Fruit fly (Drosophila melanogaster) whole organism, embryonic: ENCODE measurements around the gene eIF3l.

Source experiments
- Atf-2 ChIP-seq: fragments of 200-800 bp; sonication (Bioruptor generic); optimal IDR thresholded peaks from 2 replicates; lab custom pipeline; 2016; ENCODE audit warnings: missing biosample characterization, missing genetic modification characterization
- BEAF-32 ChIP-seq: fragments of 200-800 bp; sonication (Bioruptor generic); optimal IDR thresholded peaks from 3 replicates; lab custom pipeline; 2017; ENCODE audit warnings: missing biosample characterization, missing genetic modification characterization, mild to moderate bottlenecking, moderate library complexity, missing genetic modification reagents
- CG10959 ChIP-seq: fragments of 200-800 bp; sonication (Bioruptor generic); IDR thresholded peaks from 2 replicates; pipeline ENCODE4 v1.3.6; 2022; ENCODE audit warnings: missing biosample characterization, missing genetic modification characterization
- CG11560 ChIP-seq: fragments of 200-800 bp; sonication (Bioruptor generic); IDR thresholded peaks from 3 replicates; pipeline ENCODE4 v1.3.6; 2022; ENCODE audit warnings: missing biosample characterization, missing genetic modification characterization
- CG12155 ChIP-seq: fragments of 200-800 bp; sonication (Bioruptor generic); optimal IDR thresholded peaks from 3 replicates; lab custom pipeline; 2016; ENCODE audit warnings: missing biosample characterization, missing genetic modification characterization
- CG1233 ChIP-seq: fragments of 200-800 bp; sonication (Bioruptor generic); optimal IDR thresholded peaks from 4 replicates; lab custom pipeline; 2018; ENCODE audit warnings: missing biosample characterization, mild to moderate bottlenecking, missing genetic modification characterization
- CG12391 ChIP-seq: fragments of 200-800 bp; sonication (Bioruptor generic); optimal IDR thresholded peaks from 3 replicates; lab custom pipeline; 2018; ENCODE audit warnings: missing biosample characterization, mild to moderate bottlenecking, missing genetic modification characterization, moderate library complexity
- CG12942 ChIP-seq: fragments of 200-800 bp; sonication (Bioruptor generic); optimal IDR thresholded peaks from 3 replicates; lab custom pipeline; 2016; ENCODE audit warnings: missing biosample characterization, missing genetic modification characterization
- CG15073 ChIP-seq: fragments of 200-800 bp; sonication (Bioruptor generic); optimal IDR thresholded peaks from 2 replicates; lab custom pipeline; 2016; ENCODE audit warnings: missing biosample characterization, missing genetic modification characterization
- CG15269 ChIP-seq: fragments of 200-800 bp; sonication (Bioruptor generic); optimal IDR thresholded peaks from 2 replicates; lab custom pipeline; 2018; ENCODE audit warnings: missing biosample characterization, mild to moderate bottlenecking, missing genetic modification characterization, moderate library complexity
- CG16815 ChIP-seq: fragments of 200-800 bp; sonication (Bioruptor generic); optimal IDR thresholded peaks from 3 replicates; lab custom pipeline; 2017; ENCODE audit warnings: missing biosample characterization, mild to moderate bottlenecking, missing genetic modification characterization
- CG2199 ChIP-seq: fragments of 200-800 bp; sonication (Bioruptor generic); IDR thresholded peaks from 3 replicates; pipeline ENCODE4 v1.3.6; 2022; ENCODE audit warnings: missing biosample characterization, missing genetic modification characterization
- CG33557 ChIP-seq: fragments of 200-800 bp; sonication (Bioruptor generic); optimal IDR thresholded peaks from 2 replicates; lab custom pipeline; 2019; ENCODE audit warnings: missing biosample characterization, mild to moderate bottlenecking, missing genetic modification characterization, moderate library complexity
- CG3726 ChIP-seq: fragments of 200-800 bp; sonication (Bioruptor generic); IDR thresholded peaks from 3 replicates; pipeline ENCODE4, ENCODE4 v1.3.6; 2022; ENCODE audit warnings: missing biosample characterization, missing genetic modification characterization
- CG4360 ChIP-seq: fragments of 200-800 bp; sonication (Bioruptor generic); IDR thresholded peaks from 2 replicates; pipeline ENCODE4 v1.3.6; 2022; ENCODE audit warnings: missing biosample characterization, missing genetic modification characterization
- CG4404 ChIP-seq: fragments of 200-800 bp; sonication (Bioruptor generic); IDR thresholded peaks from 2 replicates; pipeline ENCODE4 v1.3.6; 2022; ENCODE audit warnings: missing biosample characterization, missing genetic modification characterization
- CG5953 ChIP-seq: fragments of 200-800 bp; sonication (Bioruptor generic); IDR thresholded peaks from 2 replicates; pipeline ENCODE4 v1.3.6; 2022; ENCODE audit warnings: missing biosample characterization, missing genetic modification characterization
- CG8765 ChIP-seq: fragments of 200-800 bp; sonication (Bioruptor generic); IDR thresholded peaks from 2 replicates; pipeline ENCODE4 v1.3.6; 2022; ENCODE audit warnings: missing biosample characterization, missing genetic modification characterization
- CG8944 ChIP-seq: fragments of 200-800 bp; sonication (Bioruptor generic); optimal IDR thresholded peaks from 3 replicates; lab custom pipeline; 2016; ENCODE audit warnings: missing biosample characterization, missing genetic modification characterization
- CG9797 ChIP-seq: fragments of 200-800 bp; sonication (Bioruptor generic); optimal IDR thresholded peaks from 3 replicates; lab custom pipeline; 2018; ENCODE audit warnings: missing biosample characterization, mild to moderate bottlenecking, missing genetic modification characterization
- D19A ChIP-seq: fragments of 200-800 bp; optimal IDR thresholded peaks from 3 replicates; lab custom pipeline; 2019; ENCODE audit warnings: missing biosample characterization, mild to moderate bottlenecking, missing genetic modification characterization, moderate library complexity
- D19B ChIP-seq: fragments of 200-800 bp; sonication (Bioruptor generic); optimal IDR thresholded peaks from 2 replicates; lab custom pipeline; 2017; ENCODE audit warnings: missing biosample characterization, mild to moderate bottlenecking, missing genetic modification characterization
- Dek ChIP-seq: fragments of 200-800 bp; sonication (Bioruptor generic); optimal IDR thresholded peaks from 3 replicates; lab custom pipeline; 2019; ENCODE audit warnings: missing biosample characterization, mild to moderate bottlenecking, missing genetic modification characterization, moderate library complexity
- Dip3 ChIP-seq: fragments of 200-800 bp; sonication (Bioruptor generic); optimal IDR thresholded peaks from 3 replicates; lab custom pipeline; 2016; ENCODE audit warnings: missing biosample characterization, missing genetic modification characterization
- HmgZ ChIP-seq: fragments of 200-800 bp; sonication (Bioruptor generic); optimal IDR thresholded peaks from 2 replicates; lab custom pipeline; 2018; ENCODE audit warnings: missing biosample characterization, mild to moderate bottlenecking, missing genetic modification characterization
- MTF-1 ChIP-seq: fragments of 200-800 bp; sonication (Bioruptor generic); optimal IDR thresholded peaks from 2 replicates; lab custom pipeline; 2018; ENCODE audit warnings: missing biosample characterization, mild to moderate bottlenecking, missing genetic modification characterization, borderline replicate concordance
- NFAT ChIP-seq: fragments of 200-800 bp; sonication (Bioruptor generic); IDR thresholded peaks from 2 replicates; pipeline ENCODE4 v1.3.6; 2022; ENCODE audit warnings: missing biosample characterization, missing genetic modification characterization
- Pdp1 ChIP-seq, 2 experiments: fragments of 200-800 bp; sonication (Bioruptor generic); optimal IDR thresholded peaks; 3 replicates each; lab custom pipeline; 2016; ENCODE audit warnings: missing biosample characterization in 2 of 2, missing genetic modification characterization in 2 of 2, mild to moderate bottlenecking in 1 of 2, moderate library complexity in 1 of 2
- Poxn ChIP-seq: fragments of 200-800 bp; sonication (Bioruptor generic); IDR thresholded peaks from 2 replicates; pipeline ENCODE4 v1.3.6; 2022; ENCODE audit warnings: missing biosample characterization, missing genetic modification characterization
- Six4 ChIP-seq: fragments of 200-800 bp; sonication (Bioruptor generic); optimal IDR thresholded peaks from 2 replicates; lab custom pipeline; 2016; ENCODE audit warnings: missing biosample characterization, missing genetic modification characterization
- Sry-β ChIP-seq: fragments of 200-800 bp; sonication (Bioruptor generic); optimal IDR thresholded peaks from 2 replicates; lab custom pipeline; 2018; ENCODE audit warnings: missing biosample characterization, mild to moderate bottlenecking, missing genetic modification characterization, moderate library complexity
- Vsx1 ChIP-seq: fragments of 200-800 bp; sonication (Bioruptor generic); optimal IDR thresholded peaks from 2 replicates; lab custom pipeline; 2017; ENCODE audit warnings: missing biosample characterization, mild to moderate bottlenecking, missing genetic modification characterization, missing genetic modification reagents
- en ChIP-seq: fragments of 200-800 bp; sonication (Bioruptor generic); optimal IDR thresholded peaks from 2 replicates; lab custom pipeline; 2016; ENCODE audit warnings: missing biosample characterization, missing genetic modification characterization
- grau ChIP-seq: fragments of 200-800 bp; optimal IDR thresholded peaks from 3 replicates; lab custom pipeline; 2019; ENCODE audit warnings: missing biosample characterization, mild to moderate bottlenecking, missing genetic modification characterization, moderate library complexity
- ham ChIP-seq: fragments of 200-800 bp; sonication (Bioruptor generic); IDR thresholded peaks from 2 replicates; pipeline ENCODE4 v1.3.6; 2022; ENCODE audit warnings: missing biosample characterization, missing genetic modification characterization
- hbn ChIP-seq: fragments of 200-800 bp; sonication (Bioruptor generic); IDR thresholded peaks from 2 replicates; pipeline ENCODE4 v1.3.6; 2022; ENCODE audit warnings: missing biosample characterization, missing genetic modification characterization; ENCODE audit not compliant: partially characterized antibody
- her ChIP-seq: fragments of 200-800 bp; sonication (Bioruptor generic); optimal IDR thresholded peaks from 2 replicates; lab custom pipeline; 2016; ENCODE audit warnings: missing biosample characterization, missing genetic modification characterization
- jigr1 ChIP-seq: fragments of 200-800 bp; sonication (Bioruptor generic); IDR thresholded peaks from 3 replicates; pipeline ENCODE4 v1.3.6; 2022; ENCODE audit warnings: missing biosample characterization, missing genetic modification characterization
- lab ChIP-seq: fragments of 200-800 bp; sonication (Bioruptor generic); optimal IDR thresholded peaks from 3 replicates; lab custom pipeline; 2017; ENCODE audit warnings: missing biosample characterization, missing genetic modification characterization, mild to moderate bottlenecking, moderate library complexity, missing genetic modification reagents
- mam ChIP-seq: fragments of 200-800 bp; sonication (Bioruptor generic); optimal IDR thresholded peaks from 3 replicates; lab custom pipeline; 2016; ENCODE audit warnings: missing biosample characterization, missing genetic modification characterization
- mirr ChIP-seq: fragments of 200-800 bp; sonication (Bioruptor generic); optimal IDR thresholded peaks from 3 replicates; lab custom pipeline; 2018; ENCODE audit warnings: missing biosample characterization, mild to moderate bottlenecking, missing genetic modification characterization
- peb ChIP-seq: fragments of 200-800 bp; sonication (Bioruptor generic); IDR thresholded peaks from 2 replicates; pipeline ENCODE4 v1.3.6; 2022; ENCODE audit warnings: missing biosample characterization, missing genetic modification characterization
- pzg ChIP-seq: fragments of 200-800 bp; sonication (Bioruptor generic); optimal IDR thresholded peaks from 3 replicates; lab custom pipeline; 2018; ENCODE audit warnings: missing biosample characterization, mild to moderate bottlenecking, missing genetic modification characterization, moderate library complexity
- rib ChIP-seq: fragments of 200-800 bp; sonication (Bioruptor generic); IDR thresholded peaks from 2 replicates; pipeline ENCODE4 v1.3.6; 2022; ENCODE audit warnings: missing biosample characterization, missing genetic modification characterization
- slp2 ChIP-seq: fragments of 200-800 bp; sonication (Bioruptor generic); optimal IDR thresholded peaks from 2 replicates; lab custom pipeline; 2016; ENCODE audit warnings: missing biosample characterization, missing genetic modification characterization
- sqz ChIP-seq: fragments of 200-800 bp; sonication (Bioruptor generic); optimal IDR thresholded peaks from 3 replicates; lab custom pipeline; 2018; ENCODE audit warnings: missing biosample characterization, mild to moderate bottlenecking, missing genetic modification characterization
- stwl ChIP-seq: fragments of 200-800 bp; sonication (Bioruptor generic); optimal IDR thresholded peaks from 3 replicates; lab custom pipeline; 2018; ENCODE audit warnings: missing biosample characterization, mild to moderate bottlenecking, missing genetic modification characterization, moderate library complexity
- tx ChIP-seq: fragments of 200-800 bp; sonication (Bioruptor generic); optimal IDR thresholded peaks from 2 replicates; lab custom pipeline; 2016; ENCODE audit warnings: missing biosample characterization, missing genetic modification characterization
- zen ChIP-seq: fragments of 200-800 bp; sonication (Bioruptor generic); optimal IDR thresholded peaks from 3 replicates; lab custom pipeline; 2018; ENCODE audit warnings: missing biosample characterization, mild to moderate bottlenecking, missing genetic modification characterization, moderate library complexity
- zen2 ChIP-seq: fragments of 200-800 bp; sonication (Bioruptor generic); IDR thresholded peaks from 3 replicates; pipeline ENCODE4 v1.3.6; 2022; ENCODE audit warnings: missing biosample characterization, missing genetic modification characterization; ENCODE audit not compliant: partially characterized antibody

Gene eIF3l

dm6 chr3L:12124975-12125374 lies 20.9 kb downstream of the eIF3l start, which contains the start of gene yps (continued):
- TF ChIP-seq Dip3: peak; percentile 84
- peak; percentile 69 for TF ChIP-seq tx (GFP tag; lab: Kevin White, UChicago)
- TF ChIP-seq CG8765: peak; percentile 68
- peak; percentile 93 for TF ChIP-seq slp2
- TF ChIP-seq CG9797: peak; percentile 73
- peak; percentile 99 for TF ChIP-seq MTF-1 (GFP tag; lab: Kevin White, UChicago)
- TF ChIP-seq Vsx1 (GFP tag; lab: Kevin White, UChicago): peak; percentile 97
- TF ChIP-seq jigr1 (GFP tag; lab: Robert Waterston, UW): no peak
- TF ChIP-seq Six4 (GFP tag; lab: Kevin White, UChicago): peak; percentile 90
- TF ChIP-seq mam: peak; percentile 77
- peak; percentile 88 for TF ChIP-seq CG5953
- TF ChIP-seq CG1233: peak; percentile 98
- peak; percentile 96 for TF ChIP-seq her
- peak; percentile 59; the same call in 2 of the 3 replicates for TF ChIP-seq CG2199 (GFP tag; lab: Robert Waterston, UW)
- peak; percentile 80 for TF ChIP-seq CG8944
- peak; percentile 88; the same call in 1 of the 2 replicates for TF ChIP-seq CG10959 (GFP tag; lab: Robert Waterston, UW)
- peak; percentile 60 for TF ChIP-seq peb (GFP tag; lab: Robert Waterston, UW)
- TF ChIP-seq lab (GFP tag; lab: Kevin White, UChicago): peak; percentile 99
- TF ChIP-seq CG12942 (GFP tag; lab: Kevin White, UChicago): peak; percentile 84
- peak; percentile 77 for TF ChIP-seq zen (tag; lab: Kevin White, UChicago)
- peak; percentile 95 for TF ChIP-seq pzg (GFP tag; lab: Kevin White, UChicago)
- peak; percentile 95 for TF ChIP-seq CG33557 (GFP tag; lab: Kevin White, UChicago)
- TF ChIP-seq Sry-β (GFP tag; lab: Kevin White, UChicago): peak; percentile 74
- peak; percentile 81 for TF ChIP-seq D19B (GFP tag; lab: Kevin White, UChicago)
- peak; percentile 89 for TF ChIP-seq BEAF-32 (GFP tag; lab: Kevin White, UChicago)
- peak; percentile 67 for TF ChIP-seq hbn (GFP tag; lab: Robert Waterston, UW)
- TF ChIP-seq CG4360: peak; percentile 71
- peak; percentile 95 for TF ChIP-seq en (GFP tag; lab: Kevin White, UChicago)
- peak; percentile 89 for TF ChIP-seq CG15269 (tag; lab: Kevin White, UChicago)
- peak; percentile 96 for TF ChIP-seq NFAT (GFP tag; lab: Robert Waterston, UW)
- no peak; the same call in 1 of the 3 replicates for TF ChIP-seq zen2
- peak; percentile 55 for TF ChIP-seq CG16815 (GFP tag; lab: Kevin White, UChicago)
- TF ChIP-seq CG11560: peak; percentile 49; the same call in 1 of the 3 replicates
- peak; percentile 81; the same call in 1 of the 3 replicates for TF ChIP-seq CG3726 (GFP tag; lab: Robert Waterston, UW)
- peak; percentile 95 for TF ChIP-seq HmgZ (tag; lab: Kevin White, UChicago)
- peak; percentile 91 for TF ChIP-seq sqz (GFP tag; lab: Kevin White, UChicago)
- peak; percentile 99 for TF ChIP-seq mirr (GFP tag; lab: Kevin White, UChicago)
- TF ChIP-seq D19A (tag; lab: Kevin White, UChicago): peak; percentile 66
- TF ChIP-seq rib: peak; percentile 66; the same call in 1 of the 2 replicates
- peak; percentile 87 for TF ChIP-seq grau (tag; lab: Kevin White, UChicago)
- peak; percentile 78; the same call in 1 of the 2 replicates for TF ChIP-seq ham (GFP tag; lab: Robert Waterston, UW)
- TF ChIP-seq CG12391 (tag; lab: Kevin White, UChicago): peak; percentile 94
- TF ChIP-seq CG15073 (GFP tag; lab: Kevin White, UChicago): no peak
- 0 out of 2 replicates have a peak, but pooled peaks have one; percentile 17 for TF ChIP-seq Poxn (GFP tag; lab: Robert Waterston, UW)
- TF ChIP-seq CG12155: peak; percentile 88
- peak; percentile 91 for TF ChIP-seq stwl (tag; lab: Kevin White, UChicago)
- TF ChIP-seq Pdp1 (GFP tag; optimal IDR thresholded peaks at IDR 0.05; lab: Kevin White, UChicago): peak; percentile 86 to 93
- TF ChIP-seq CG4404 (GFP tag; lab: Robert Waterston, UW): no peak
- peak; percentile 85 for TF ChIP-seq Dek (tag; lab: Kevin White, UChicago)
- peak; percentile 87 for TF ChIP-seq Atf-2 (GFP tag; lab: Kevin White, UChicago)
